Worm (Caenorhabditis elegans) whole organism, L1 larva: Measurements from ENCODE around the gene F53C3.7.

Experiments
- efl-1 ChIP-seq, 4 experiments: fragments of 150-350 bp; optimal IDR thresholded peaks in 3 of 4; peaks in 1 of 4; 1 replicate in 1 of 4; 2 replicates in 3 of 4; lab custom pipeline; 2014; ENCODE audit warnings: missing biosample characterization in 2 of 4, missing genetic modification characterization in 2 of 4, missing genetic modification reagents in 2 of 4
- isw-1 ChIP-seq: fragments of 200-800 bp; sonication (Bioruptor generic); IDR thresholded peaks from 2 replicates; pipeline ENCODE4 v1.3.6; 2022; ENCODE audit warnings: missing genetic modification characterization, missing compliant biosample characterization

- TF ChIP-seq isw-1, result peak; percentile 19; the same call in 1 of the 2 replicates
- peak; percentile 56 to 62 for TF ChIP-seq efl-1 (optimal IDR thresholded peaks at IDR 0.05; lab: Kevin White, UChicago)
- TF ChIP-seq efl-1 (GFP tag; optimal IDR thresholded peaks at IDR 0.05 in 1 of 2; lab: Kevin White, UChicago), result peak; percentile 32 to 49
These were observed 2.1 kb downstream of the F53C3.7 start for ce11 chrII:3896920-3897319.
